Worm (Caenorhabditis elegans) whole organism, L2 larva: ENCODE data around the gene atp-5.

Experiments
- C34F6.9 ChIP-seq: fragments of 150-350 bp; optimal IDR thresholded peaks from 2 replicates; lab custom pipeline; 2014; ENCODE audit warnings: missing biosample characterization, missing genetic modification characterization
- F13H6.1 ChIP-seq: sonication (generic microtip); optimal IDR thresholded peaks from 2 replicates; lab custom pipeline; 2016; ENCODE audit warnings: missing genetic modification characterization, missing compliant biosample characterization
- R02D3.7 ChIP-seq: fragments of 150-350 bp; optimal IDR thresholded peaks from 2 replicates; lab custom pipeline; 2014; ENCODE audit warnings: missing biosample characterization, missing genetic modification characterization
- ZK546.5 ChIP-seq: sonication (generic microtip); optimal IDR thresholded peaks from 2 replicates; lab custom pipeline; 2017; ENCODE audit warnings: missing biosample characterization, missing genetic modification characterization
- ceh-82 ChIP-seq: fragments of 150-350 bp; optimal IDR thresholded peaks from 2 replicates; lab custom pipeline; 2014; ENCODE audit warnings: missing biosample characterization, missing genetic modification characterization
- dmd-4 ChIP-seq: sonication (generic microtip); optimal IDR thresholded peaks from 2 replicates; lab custom pipeline; 2017; ENCODE audit warnings: missing biosample characterization, missing genetic modification characterization
- egl-27 ChIP-seq: sonication (generic microtip); optimal IDR thresholded peaks from 3 replicates; lab custom pipeline; 2017; ENCODE audit warnings: missing biosample characterization, missing genetic modification reagents, missing genetic modification characterization
- elt-1 ChIP-seq: fragments of 150-350 bp; optimal IDR thresholded peaks from 2 replicates; lab custom pipeline; 2014; ENCODE audit warnings: missing biosample characterization, missing genetic modification characterization
- fos-1 ChIP-seq: fragments of 150-350 bp; optimal IDR thresholded peaks from 2 replicates; lab custom pipeline; 2014; ENCODE audit warnings: missing biosample characterization, missing genetic modification characterization
- lin-11 ChIP-seq: fragments of 150-350 bp; sonication (generic microtip); optimal IDR thresholded peaks from 2 replicates; lab custom pipeline; 2014; ENCODE audit warnings: missing biosample characterization, missing genetic modification characterization, inconsistent platforms, mixed read lengths
- lin-13 ChIP-seq: fragments of 150-350 bp; optimal IDR thresholded peaks from 2 replicates; lab custom pipeline; 2014; ENCODE audit warnings: missing biosample characterization, missing genetic modification reagents, missing genetic modification characterization
- lsy-2 ChIP-seq, 2 experiments: fragments of 150-350 bp in 1 of 2; sonication (generic microtip) in 1 of 2; optimal IDR thresholded peaks; 2 replicates each; lab custom pipeline; 2014 to 2017; ENCODE audit warnings: missing biosample characterization in 2 of 2, missing genetic modification characterization in 2 of 2
- mab-5 ChIP-seq: fragments of 150-350 bp; optimal IDR thresholded peaks from 2 replicates; lab custom pipeline; 2014; ENCODE audit warnings: missing biosample characterization, missing genetic modification characterization
- mdl-1 ChIP-seq, 2 experiments: fragments of 150-350 bp in 1 of 2; sonication (generic microtip) in 1 of 2; optimal IDR thresholded peaks; 2 replicates each; lab custom pipeline; 2017; ENCODE audit warnings: missing biosample characterization in 2 of 2, missing genetic modification characterization in 2 of 2
- nhr-10 ChIP-seq: sonication (generic microtip); optimal IDR thresholded peaks from 2 replicates; lab custom pipeline; 2017; ENCODE audit warnings: missing biosample characterization, missing genetic modification characterization
- nhr-11 ChIP-seq: fragments of 150-350 bp; optimal IDR thresholded peaks from 2 replicates; lab custom pipeline; 2014; ENCODE audit warnings: missing biosample characterization, missing genetic modification characterization
- nhr-12 ChIP-seq: fragments of 150-350 bp; optimal IDR thresholded peaks from 2 replicates; lab custom pipeline; 2014; ENCODE audit warnings: missing biosample characterization, missing genetic modification characterization
- nhr-129 ChIP-seq: fragments of 150-350 bp; optimal IDR thresholded peaks from 2 replicates; lab custom pipeline; 2014; ENCODE audit warnings: missing biosample characterization, missing genetic modification characterization
- nhr-21 ChIP-seq: fragments of 150-350 bp; optimal IDR thresholded peaks from 2 replicates; lab custom pipeline; 2014; ENCODE audit warnings: missing biosample characterization, missing genetic modification characterization
- nhr-237 ChIP-seq: fragments of 150-350 bp; optimal IDR thresholded peaks from 2 replicates; lab custom pipeline; 2014; ENCODE audit warnings: missing biosample characterization, missing genetic modification characterization
- nhr-6 ChIP-seq: fragments of 150-350 bp; optimal IDR thresholded peaks from 2 replicates; lab custom pipeline; 2014; ENCODE audit warnings: missing biosample characterization, missing genetic modification characterization
- nhr-77 ChIP-seq: fragments of 150-350 bp; optimal IDR thresholded peaks from 2 replicates; lab custom pipeline; 2014; ENCODE audit warnings: missing biosample characterization, missing genetic modification characterization
- sem-4 ChIP-seq: fragments of 150-350 bp; optimal IDR thresholded peaks from 2 replicates; lab custom pipeline; 2014; ENCODE audit warnings: missing biosample characterization, missing genetic modification reagents, missing genetic modification characterization
- sma-3 ChIP-seq: sonication (generic microtip); optimal IDR thresholded peaks from 2 replicates; lab custom pipeline; 2016; ENCODE audit warnings: missing genetic modification reagents, missing genetic modification characterization, missing compliant biosample characterization
- sma-9 ChIP-seq, 2 experiments: fragments of 150-350 bp in 1 of 2; sonication (generic microtip) in 1 of 2; optimal IDR thresholded peaks; 2 replicates each; lab custom pipeline; 2014 to 2016; ENCODE audit warnings: missing genetic modification characterization in 2 of 2, mild to moderate bottlenecking in 1 of 2, missing biosample characterization in 1 of 2, missing compliant biosample characterization in 1 of 2, missing genetic modification reagents in 1 of 2, moderate library complexity in 1 of 2
- snpc-4 ChIP-seq: fragments of 150-350 bp; optimal IDR thresholded peaks from 2 replicates; lab custom pipeline; 2014; ENCODE audit warnings: missing biosample characterization, missing genetic modification characterization
- zag-1 ChIP-seq: fragments of 150-350 bp; optimal IDR thresholded peaks from 2 replicates; lab custom pipeline; 2014; ENCODE audit warnings: missing biosample characterization, missing genetic modification characterization
- ztf-11 ChIP-seq: sonication (generic microtip); optimal IDR thresholded peaks from 2 replicates; lab custom pipeline; 2017; ENCODE audit warnings: missing biosample characterization, missing genetic modification characterization
- ztf-4 ChIP-seq: fragments of 150-350 bp; optimal IDR thresholded peaks from 2 replicates; lab custom pipeline; 2014; ENCODE audit warnings: missing biosample characterization, missing genetic modification characterization

Gene atp-5

ce11 chrV:11172667-11173066 is 49.0 kb upstream of the atp-5 start:
- TF ChIP-seq elt-1 (tag; lab: Kevin White, UChicago) (no peak), sma-9 (GFP tag; optimal IDR thresholded peaks at IDR 0.05; lab: Kevin White, UChicago) (peak; percentile 36), sma-9 (tag; optimal IDR thresholded peaks at IDR 0.05; lab: Kevin White, UChicago) (no peak), dmd-4 (tag; lab: Kevin White, UChicago) (no peak), egl-27 (tag; lab: Kevin White, UChicago) (no peak), F13H6.1 (tag; lab: Kevin White, UChicago) (peak; percentile 2)

DNA sequence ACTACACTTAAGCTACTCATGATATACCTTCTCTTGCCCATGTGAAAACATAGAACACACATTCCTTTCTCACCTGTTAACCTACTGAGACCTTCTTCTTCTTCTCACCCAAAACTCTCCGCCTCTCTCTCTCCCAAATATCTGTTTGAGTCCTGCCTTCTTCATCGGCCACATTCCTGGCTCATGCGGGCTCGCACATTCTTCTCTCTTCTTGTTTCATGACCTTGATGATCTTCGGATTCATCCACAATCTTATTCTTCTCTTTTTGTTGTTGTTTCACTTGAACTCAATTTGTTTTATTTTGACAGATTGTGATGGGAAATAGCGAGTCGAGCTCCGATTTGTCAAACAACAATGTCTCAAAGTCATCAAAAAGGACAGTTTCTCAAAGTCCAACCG is 48.2 kb upstream of the atp-5 start, which contains the start of gene T19C4.5:
Gene T19C4.5, plus strand, starts transcription at position 308 of the 400 bp plus-strand sequence.
- TF ChIP-seq mab-5 (tag; lab: Kevin White, UChicago) = no peak
- TF ChIP-seq lin-13 = no peak
- peak; percentile 16 for TF ChIP-seq nhr-129 (tag; lab: Kevin White, UChicago)
- peak; percentile 16 for TF ChIP-seq C34F6.9
- TF ChIP-seq F13H6.1 (tag; lab: Kevin White, UChicago) = peak; percentile 6
- TF ChIP-seq, all 48 proteins: peak for 3

- TF ChIP-seq nhr-237 (tag; lab: Kevin White, UChicago) (no peak), nhr-10 (tag; lab: Kevin White, UChicago) (no peak), ceh-82 (no peak), mdl-1 (tag; optimal IDR thresholded peaks at IDR 0.05; lab: Kevin White, UChicago) (no peak), F13H6.1 (tag; lab: Kevin White, UChicago) (no peak), sma-3 (no peak), fos-1 (tag; lab: Kevin White, UChicago) (no peak), lsy-2 (tag; optimal IDR thresholded peaks at IDR 0.05; lab: Kevin White, UChicago) (no peak), sma-9 (GFP tag; optimal IDR thresholded peaks at IDR 0.05; lab: Kevin White, UChicago) (no peak), sma-9 (tag; optimal IDR thresholded peaks at IDR 0.05; lab: Kevin White, UChicago) (no peak), nhr-129 (tag; lab: Kevin White, UChicago) (no peak), elt-1 (tag; lab: Kevin White, UChicago) (no peak), lin-11 (no peak)
Measured at ce11 chrV:11170564-11171329, 47.1 kb upstream of the atp-5 start.

DNA sequence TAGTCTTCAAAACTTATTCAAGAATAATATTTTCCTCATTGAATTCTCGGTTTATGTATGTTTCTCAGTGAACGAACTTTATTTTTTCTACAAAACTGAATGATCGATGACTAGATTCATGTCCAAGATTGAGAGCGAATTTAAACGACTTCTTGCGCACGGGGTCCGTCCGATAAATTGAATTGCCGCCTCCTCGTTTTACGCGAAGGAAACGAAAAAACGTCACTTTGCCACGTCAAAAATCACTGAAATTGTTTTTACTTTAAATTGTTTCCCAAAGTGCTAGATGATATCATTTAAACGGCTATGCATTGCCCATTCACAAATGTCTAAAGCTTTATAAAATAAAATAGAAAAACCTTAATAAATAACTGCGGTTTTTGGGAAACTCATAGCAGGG is 44.1 kb upstream of the atp-5 start:
- TF ChIP-seq R02D3.7 (tag; lab: Kevin White, UChicago) (no peak), sem-4 (tag; lab: Kevin White, UChicago) (peak; percentile 9)
- TF ChIP-seq, all 48 proteins: peak for 1

ce11 chrV:11164475-11164874 is 40.8 kb upstream of the atp-5 start, which contains the start of gene srg-40:
TSS of gene srg-40 (minus strand) at chrV:11164575.
- TF ChIP-seq lin-13 (no peak), lsy-2 (tag; optimal IDR thresholded peaks at IDR 0.05; lab: Kevin White, UChicago) (no peak), nhr-6 (tag; lab: Kevin White, UChicago) (no peak), snpc-4 (tag; lab: Kevin White, UChicago) (no peak)

ce11 chrV:11161791-11162190 is 38.1 kb upstream of the atp-5 start, which contains the start of gene srg-41:
TSS of gene srg-41 (minus strand) at chrV:11161891.
- no peak for TF ChIP-seq ZK546.5
- TF ChIP-seq nhr-129 (tag; lab: Kevin White, UChicago) = no peak
- no peak for TF ChIP-seq nhr-6 (tag; lab: Kevin White, UChicago)
- TF ChIP-seq nhr-10 (tag; lab: Kevin White, UChicago) = no peak
- no peak for TF ChIP-seq F13H6.1 (tag; lab: Kevin White, UChicago)
- no peak for TF ChIP-seq nhr-12
- no peak for TF ChIP-seq ztf-11 (tag; lab: Kevin White, UChicago)
- TF ChIP-seq nhr-21 (tag; lab: Kevin White, UChicago) = no peak
- no peak for TF ChIP-seq sma-9 (GFP tag; optimal IDR thresholded peaks at IDR 0.05; lab: Kevin White, UChicago)
- TF ChIP-seq sma-9 (tag; optimal IDR thresholded peaks at IDR 0.05; lab: Kevin White, UChicago) = no peak
- TF ChIP-seq snpc-4 (tag; lab: Kevin White, UChicago) = no peak
- no peak for TF ChIP-seq sma-3
- TF ChIP-seq lin-11 = no peak
- TF ChIP-seq ztf-4 = no peak
- no peak for TF ChIP-seq zag-1 (tag; lab: Kevin White, UChicago)
- TF ChIP-seq nhr-77 (tag; lab: Kevin White, UChicago) = no peak
- no peak for TF ChIP-seq nhr-11 (tag; lab: Kevin White, UChicago)
- TF ChIP-seq egl-27 (tag; lab: Kevin White, UChicago) = no peak
